Worm (Caenorhabditis elegans) whole organism, L4 larva: Measurements from ENCODE around the gene gadr-3.

ENCODE experiments used
- D1046.2 ChIP-seq: fragments of 200-800 bp; sonication (Bioruptor generic); IDR thresholded peaks from 2 replicates; pipeline ENCODE4 v1.3.6; 2022; ENCODE audit warnings: missing genetic modification characterization, missing compliant biosample characterization
- ceh-44 ChIP-seq: fragments of 200-800 bp; sonication (Bioruptor generic); IDR thresholded peaks from 2 replicates; pipeline ENCODE4 v1.3.6; 2022; ENCODE audit warnings: missing genetic modification reagents, missing genetic modification characterization, missing compliant biosample characterization
- daf-16 ChIP-seq, 3 experiments: sonication (generic microtip); optimal IDR thresholded peaks; 2 replicates each; lab custom pipeline; 2016 to 2017; ENCODE audit warnings: missing genetic modification characterization in 3 of 3, missing genetic modification reagents in 3 of 3, mild to moderate bottlenecking in 2 of 3, missing compliant biosample characterization in 2 of 3, missing biosample characterization in 1 of 3, moderate library complexity in 1 of 3
- dpl-1 ChIP-seq: fragments of 150-350 bp; optimal IDR thresholded peaks from 2 replicates; lab custom pipeline; 2014; ENCODE audit warnings: missing biosample characterization, missing genetic modification reagents, missing genetic modification characterization
- egl-27 ChIP-seq: sonication (generic microtip); optimal IDR thresholded peaks from 3 replicates; lab custom pipeline; 2017; ENCODE audit warnings: missing biosample characterization, missing genetic modification reagents, missing genetic modification characterization
- mdl-1 ChIP-seq, 2 experiments: fragments of 150-350 bp in 1 of 2; sonication (generic microtip) in 1 of 2; optimal IDR thresholded peaks; 2 replicates each; lab custom pipeline; 2014 to 2017; ENCODE audit warnings: missing biosample characterization in 2 of 2, missing genetic modification characterization in 2 of 2
- nhr-237 ChIP-seq: sonication (generic microtip); optimal IDR thresholded peaks from 2 replicates; lab custom pipeline; 2017; ENCODE audit warnings: missing biosample characterization, missing genetic modification characterization
- pha-4 ChIP-seq, 2 experiments: fragments of 150-350 bp in 1 of 2; fragments of 200-800 bp in 1 of 2; sonication (Bioruptor generic) in 1 of 2; IDR thresholded peaks in 1 of 2; optimal IDR thresholded peaks in 1 of 2; 2 replicates each; pipeline versions ENCODE4 v1.3.6 to Lab custom; 2014 to 2022; ENCODE audit warnings: missing genetic modification characterization in 2 of 2, missing genetic modification reagents in 2 of 2, missing biosample characterization in 1 of 2, missing compliant biosample characterization in 1 of 2
- unc-39 ChIP-seq: sonication (generic microtip); optimal IDR thresholded peaks from 2 replicates; lab custom pipeline; 2017; ENCODE audit warnings: missing biosample characterization, missing genetic modification characterization

DNA sequence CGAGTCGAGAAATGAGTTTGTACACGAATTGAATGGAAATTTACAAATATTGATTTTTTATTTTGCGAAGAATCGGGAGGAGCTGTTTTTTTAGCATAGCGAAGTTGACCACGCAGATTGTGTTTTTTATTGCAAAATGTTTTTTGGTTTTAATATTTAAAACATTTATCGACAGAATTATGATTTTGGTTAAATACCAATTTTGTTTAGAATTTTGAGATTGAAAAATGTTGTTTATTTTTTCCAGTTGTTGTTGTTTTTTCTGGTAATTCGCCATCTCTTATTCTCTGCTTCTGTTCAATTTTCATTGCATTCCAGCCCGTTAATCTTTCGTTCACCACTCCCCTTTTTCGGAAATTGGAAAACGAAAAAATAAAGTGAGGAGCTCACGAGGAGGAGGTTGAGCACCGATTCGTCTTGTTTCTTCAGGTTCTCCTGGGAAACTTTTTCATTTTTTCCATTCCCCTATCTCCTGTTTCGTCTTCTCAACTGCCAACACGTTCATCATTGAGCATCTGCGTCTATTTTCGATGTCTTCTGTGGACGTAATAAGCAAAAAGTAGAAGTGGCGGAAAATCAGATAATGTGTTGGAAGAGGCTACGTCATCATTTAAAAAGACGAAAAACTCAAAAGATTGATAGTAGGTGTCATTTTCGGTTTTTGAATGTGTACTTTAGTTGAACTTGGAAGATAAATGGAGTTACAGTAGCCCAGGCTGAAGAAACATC lies 10.3 kb upstream of the gadr-3 start, which contains the start of gene F47D12.7:
- TF ChIP-seq egl-27 (tag; lab: Kevin White, UChicago) (no peak), daf-16 (GFP tag; optimal IDR thresholded peaks at IDR 0.05; lab: Kevin White, UChicago) (no peak), daf-16 (tag; optimal IDR thresholded peaks at IDR 0.05; lab: Kevin White, UChicago) (no peak), dpl-1 (GFP tag; lab: Kevin White, UChicago) (no peak), nhr-237 (no peak), pha-4 (GFP tag; IDR thresholded peaks at IDR 0.05; lab: Robert Waterston, UW) (no peak), pha-4 (tag; optimal IDR thresholded peaks at IDR 0.05; lab: Kevin White, UChicago) (no peak), unc-39 (tag; lab: Kevin White, UChicago) (no peak), D1046.2 (no peak), ceh-44 (GFP tag; lab: Robert Waterston, UW) (no peak), mdl-1 (tag; optimal IDR thresholded peaks at IDR 0.05; lab: Kevin White, UChicago) (no peak)
